Worm (Caenorhabditis elegans): Measurements from ENCODE around the gene scav-4.

DNA sequence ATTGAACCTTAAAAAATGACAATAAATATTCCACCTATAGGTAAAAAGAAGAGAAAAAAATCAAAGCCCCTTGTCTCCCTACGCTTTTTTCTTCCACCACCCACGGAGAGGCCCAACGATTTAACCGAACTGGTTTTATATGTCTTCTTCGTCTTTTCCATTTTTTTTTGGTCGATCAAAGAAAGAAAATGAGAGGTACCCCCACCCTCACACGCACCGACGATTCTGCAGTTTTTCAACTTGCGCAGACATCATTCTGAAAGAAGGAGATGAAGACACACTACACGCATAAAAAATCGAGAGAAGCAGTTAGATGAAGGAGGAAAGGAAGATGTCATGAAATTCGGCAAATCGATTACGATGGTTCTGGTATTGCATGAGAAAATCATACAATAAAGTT is 32.8 kb downstream of the scav-4 start:
- no peak for TF ChIP-seq W03F9.2 (tag; optimal IDR thresholded peaks at IDR 0.05)
- TF ChIP-seq him-1 (tag; optimal IDR thresholded peaks at IDR 0.05) = no peak

Data from whole organism, L4/young adult.